Fruit fly (Drosophila melanogaster): ENCODE data around the gene Alg14.
A peak's percentile ranks its signal among the peaks of the same experiment; 100 is the strongest.

The Alg14 gene

DNA sequence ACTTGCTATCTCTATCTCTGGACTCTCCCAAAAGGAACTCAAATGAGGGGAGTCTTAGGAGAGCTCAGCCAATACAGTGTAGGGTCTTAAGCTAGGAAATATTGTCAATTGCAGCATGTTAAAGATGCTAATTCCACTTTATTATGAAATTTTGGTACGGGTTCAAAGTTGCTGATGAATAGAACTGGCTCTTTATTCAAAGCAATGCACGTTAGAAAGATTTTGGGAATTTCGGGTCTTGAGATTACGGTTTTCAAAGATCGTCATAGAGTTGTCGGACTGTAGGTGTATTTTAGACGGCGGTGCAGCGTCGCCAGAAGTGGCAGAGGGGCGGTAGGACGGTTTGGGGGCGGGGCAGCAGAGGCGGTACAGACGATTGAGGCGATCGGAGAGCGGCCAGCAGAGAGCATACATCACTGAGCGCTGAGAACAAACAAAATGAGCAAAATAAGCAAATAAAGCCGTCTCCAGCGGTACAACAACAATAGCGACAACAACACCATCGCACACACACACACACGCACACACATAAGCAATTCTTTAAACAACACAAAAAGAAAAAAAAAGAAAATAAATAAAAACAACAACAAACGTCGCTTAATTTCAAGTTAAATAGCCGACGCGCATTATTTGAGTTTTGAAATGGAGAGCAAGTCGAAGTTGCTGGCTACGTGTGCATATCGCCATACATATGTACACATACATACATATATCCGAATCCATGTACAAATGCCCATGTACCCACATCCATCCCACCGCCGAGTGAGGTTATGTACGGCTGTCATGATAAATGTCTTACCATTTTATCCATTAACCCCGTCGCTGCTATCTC is 25.7 kb downstream of the Alg14 start (continued):
- TF ChIP-seq btn (GFP tag; optimal IDR thresholded peaks at IDR 0.05), result no peak
- peak; percentile 32 for TF ChIP-seq CG18262 (tag; optimal IDR thresholded peaks at IDR 0.05)
- TF ChIP-seq stc (GFP tag; IDR thresholded peaks at IDR 0.05), result no peak
- 0 out of 3 replicates have a peak, but pooled peaks have one; percentile 18 for TF ChIP-seq CG17361 (GFP tag; IDR thresholded peaks at IDR 0.05)
- peak; percentile 23 for TF ChIP-seq gem (tag; optimal IDR thresholded peaks at IDR 0.05)
- 0 out of 2 replicates have a peak, but pooled peaks have one; percentile 7 for TF ChIP-seq onecut (GFP tag; IDR thresholded peaks at IDR 0.05)
- peak; percentile 92 for TF ChIP-seq Ets65A (GFP tag)
- no peak for TF ChIP-seq CG10274 (GFP tag; optimal IDR thresholded peaks at IDR 0.05)
- peak; percentile 46 for TF ChIP-seq row (GFP tag; IDR thresholded peaks at IDR 0.05)
- no peak for TF ChIP-seq CG14050 (GFP tag; IDR thresholded peaks at IDR 0.05)
- no peak for TF ChIP-seq Gug (GFP tag; IDR thresholded peaks at IDR 0.05)
- peak; percentile 9 for TF ChIP-seq odd (GFP tag; optimal IDR thresholded peaks at IDR 0.05)
- TF ChIP-seq CG6654 (GFP tag; optimal IDR thresholded peaks at IDR 0.05), result no peak
- peak; percentile 11; the same call in 1 of the 2 replicates for TF ChIP-seq chm (GFP tag; IDR thresholded peaks at IDR 0.05)
- no peak for TF ChIP-seq Dip2 (GFP tag; IDR thresholded peaks at IDR 0.05)
- 0 out of 2 replicates have a peak, but pooled peaks have one; percentile 9 for TF ChIP-seq ap (GFP tag; IDR thresholded peaks at IDR 0.05)
- TF ChIP-seq BtbVII (GFP tag; optimal IDR thresholded peaks at IDR 0.05), result peak; percentile 22
- peak; percentile 85 for TF ChIP-seq grau (tag; optimal IDR thresholded peaks at IDR 0.05)
- no peak for TF ChIP-seq toy (GFP tag; IDR thresholded peaks at IDR 0.05)
- TF ChIP-seq ham (GFP tag; IDR thresholded peaks at IDR 0.05), result no peak
- TF ChIP-seq CG9727 (GFP tag; optimal IDR thresholded peaks at IDR 0.05), result peak; percentile 33
- TF ChIP-seq CG8944 (GFP tag; optimal IDR thresholded peaks at IDR 0.05), result no peak
- TF ChIP-seq CG7271 (tag; optimal IDR thresholded peaks at IDR 0.05), result no peak
- peak; percentile 43; the same call in 1 of the 2 replicates for TF ChIP-seq CG11696 (GFP tag; IDR thresholded peaks at IDR 0.05)
- no peak for TF ChIP-seq CG3838 (GFP tag; optimal IDR thresholded peaks at IDR 0.05)
- TF ChIP-seq dpn (GFP tag; optimal IDR thresholded peaks at IDR 0.05), result peak in 1 of 2 experiments; percentile 5
- TF ChIP-seq HLH4C (GFP tag; IDR thresholded peaks at IDR 0.05; ENCODE audit: partially characterized antibody), result no peak
- no peak for TF ChIP-seq insv (GFP tag; optimal IDR thresholded peaks at IDR 0.05)
- no peak for TF ChIP-seq ab (GFP tag; optimal IDR thresholded peaks at IDR 0.05)
- peak; percentile 75 for TF ChIP-seq sens (GFP tag)
- no peak for TF ChIP-seq vfl (GFP tag; optimal IDR thresholded peaks at IDR 0.05)
- peak; percentile 20 for TF ChIP-seq CG1603 (tag; optimal IDR thresholded peaks at IDR 0.05)
- peak; percentile 13 for TF ChIP-seq CG17359 (tag; optimal IDR thresholded peaks at IDR 0.05)
- no peak for TF ChIP-seq MBD-R2 (GFP tag; IDR thresholded peaks at IDR 0.05)
- peak; percentile 37 for TF ChIP-seq CG10209 (GFP tag; optimal IDR thresholded peaks at IDR 0.05)
- no peak for TF ChIP-seq D19B (GFP tag; optimal IDR thresholded peaks at IDR 0.05)
- TF ChIP-seq her (GFP tag; optimal IDR thresholded peaks at IDR 0.05), result no peak
- TF ChIP-seq CG31441 (GFP tag; IDR thresholded peaks at IDR 0.05), result 0 out of 2 replicates have a peak, but pooled peaks have one; percentile 10
- no peak for TF ChIP-seq CG9932 (GFP tag; IDR thresholded peaks at IDR 0.05)
- TF ChIP-seq nau (GFP tag; optimal IDR thresholded peaks at IDR 0.05), result peak; percentile 1
- TF ChIP-seq CG11560 (tag; IDR thresholded peaks at IDR 0.05), result no peak
- peak; percentile 4 for TF ChIP-seq Kr (GFP tag; optimal IDR thresholded peaks at IDR 0.05)
- TF ChIP-seq CG6272 (GFP tag; IDR thresholded peaks at IDR 0.05), result no peak
- no peak for TF ChIP-seq hb (GFP tag; IDR thresholded peaks at IDR 0.05; ENCODE audit: partially characterized antibody)
- TF ChIP-seq MTF-1 (GFP tag; optimal IDR thresholded peaks at IDR 0.05; ENCODE audit: borderline replicate concordance), result peak; percentile 58
- no peak for TF ChIP-seq lilli (GFP tag; optimal IDR thresholded peaks at IDR 0.05)
- no peak for TF ChIP-seq prd (optimal IDR thresholded peaks at IDR 0.05)
- peak; percentile 47; the same call in 1 of the 3 replicates for TF ChIP-seq prd (GFP tag; IDR thresholded peaks at IDR 0.05)
- TF ChIP-seq Scr (GFP tag; IDR thresholded peaks at IDR 0.05; ENCODE audit: partially characterized antibody), result no peak
- TF ChIP-seq CG4360 (GFP tag; IDR thresholded peaks at IDR 0.05), result peak; percentile 82
